2 fruit fly cellular contexts compared by ENCODE assay signal in genomic region chrX:1252961-1253360, dm6.
TF ChIP-seq lines count a peak whose summit lies in the region.

No protein-coding gene starts in this region.

- TF ChIP-seq CTCF in whole organism, embryonic (GFP tag; optimal IDR thresholded peaks at IDR 0.05; lab: Kevin White, UChicago): no peak

TF ChIP-seq in whole organism, embryonic, 481 proteins besides CTCF, POLR2A, EP300 and RAD21:
- peak; percentile 31 for TF ChIP-seq cg (GFP tag; optimal IDR thresholded peaks at IDR 0.05; lab: Kevin White, UChicago)
- TF ChIP-seq crol (GFP tag; IDR thresholded peaks at IDR 0.05; lab: Robert Waterston, UW): peak; percentile 54; the same call in 1 of the 2 replicates
- peak; percentile 27 for TF ChIP-seq lab (GFP tag; optimal IDR thresholded peaks at IDR 0.05; lab: Kevin White, UChicago)
- TF ChIP-seq nerfin-1 (tag; optimal IDR thresholded peaks at IDR 0.05; lab: Kevin White, UChicago): peak; percentile 27
- no peak for TF ChIP-seq tio (GFP tag; optimal IDR thresholded peaks at IDR 0.05; lab: Kevin White, UChicago)
- TF ChIP-seq pros (GFP tag; optimal IDR thresholded peaks at IDR 0.05; lab: Kevin White, UChicago): peak; percentile 37
- no peak for TF ChIP-seq mld (GFP tag; IDR thresholded peaks at IDR 0.05; lab: Robert Waterston, UW; ENCODE audit: partially characterized antibody)

TF ChIP-seq in whole organism, wandering third instar larva, 38 proteins besides CTCF, POLR2A, EP300 and RAD21:
- TF ChIP-seq Jra (GFP tag; optimal IDR thresholded peaks at IDR 0.05; lab: Kevin White, UChicago): no peak
- no peak for TF ChIP-seq dmrt93B (GFP tag; optimal IDR thresholded peaks at IDR 0.05; lab: Kevin White, UChicago)
- TF ChIP-seq Dfd (GFP tag; optimal IDR thresholded peaks at IDR 0.05; lab: Kevin White, UChicago): no peak
- no peak for TF ChIP-seq pan (optimal IDR thresholded peaks at IDR 0.05; lab: Kevin White, UChicago)
- no peak for TF ChIP-seq OdsH (GFP tag; optimal IDR thresholded peaks at IDR 0.05; lab: Kevin White, UChicago)
- TF ChIP-seq sage (GFP tag; optimal IDR thresholded peaks at IDR 0.05; lab: Kevin White, UChicago): no peak
- TF ChIP-seq Abd-B (GFP tag; optimal IDR thresholded peaks at IDR 0.05; lab: Kevin White, UChicago): no peak
- TF ChIP-seq Rel (GFP tag; optimal IDR thresholded peaks at IDR 0.05; lab: Kevin White, UChicago): no peak
- peak; percentile 22 for TF ChIP-seq Rel (tag; optimal IDR thresholded peaks at IDR 0.05; lab: Kevin White, UChicago)
- TF ChIP-seq Sp1 (GFP tag; optimal IDR thresholded peaks at IDR 0.05; lab: Kevin White, UChicago): no peak
- no peak for TF ChIP-seq HLH106 (tag; optimal IDR thresholded peaks at IDR 0.05; lab: Kevin White, UChicago)
- peak; percentile 22 for TF ChIP-seq psq (GFP tag; optimal IDR thresholded peaks at IDR 0.05; lab: Kevin White, UChicago)
- no peak for TF ChIP-seq dsf (GFP tag; optimal IDR thresholded peaks at IDR 0.05; lab: Kevin White, UChicago; ENCODE audit: borderline replicate concordance)
- TF ChIP-seq fru (GFP tag; optimal IDR thresholded peaks at IDR 0.05; lab: Kevin White, UChicago): peak; percentile 67
- no peak for TF ChIP-seq ey (GFP tag; optimal IDR thresholded peaks at IDR 0.05; lab: Kevin White, UChicago)
- TF ChIP-seq foxo (GFP tag; optimal IDR thresholded peaks at IDR 0.05; lab: Kevin White, UChicago): no peak
- TF ChIP-seq usp (GFP tag; optimal IDR thresholded peaks at IDR 0.05; lab: Kevin White, UChicago): no peak

Comparison
In these comparisons a context has a peak if more than half of its experiments do, and no peak if none do; other contexts are left out.
1. Of the 10 proteins assayed by ChIP-seq in both whole organism, embryonic and whole organism, wandering third instar larva: peak only in whole organism, embryonic: none; only in whole organism, wandering third instar larva: fru and psq; in both: none; in neither: 8.